Worm (Caenorhabditis elegans): ENCODE data around the gene nspg-7.1.
A peak's percentile ranks its signal among the peaks of the same experiment; 100 is the strongest.

Gene nspg-7.1

ce11 chrIV:9366411-9366810 is 35.8 kb upstream of the nspg-7.1 start, which contains the start of gene pezo-1:
TSS of gene pezo-1 (minus strand) at chrIV:9366511.
- TF ChIP-seq lsy-2 (tag; optimal IDR thresholded peaks at IDR 0.05) = peak; percentile 71
- no peak for TF ChIP-seq sptf-1 (tag; optimal IDR thresholded peaks at IDR 0.05)
- no peak for TF ChIP-seq snpc-4 (tag; optimal IDR thresholded peaks at IDR 0.05)

- TF ChIP-seq nhr-2 (tag; optimal IDR thresholded peaks at IDR 0.05) (no peak), lin-32 (GFP tag; optimal IDR thresholded peaks at IDR 0.05) (no peak), unc-120 (tag; optimal IDR thresholded peaks at IDR 0.05; ENCODE audit: poor library complexity, severe bottlenecking) (no peak), nhr-76 (tag; optimal IDR thresholded peaks at IDR 0.05) (no peak), ceh-83 (GFP tag; optimal IDR thresholded peaks at IDR 0.05) (no peak), ham-2 (GFP tag; optimal IDR thresholded peaks at IDR 0.05) (no peak), ztf-11 (tag; optimal IDR thresholded peaks at IDR 0.05) (no peak), unc-62 (GFP tag; optimal IDR thresholded peaks at IDR 0.05) (no peak), nhr-12 (tag; optimal IDR thresholded peaks at IDR 0.05) (no peak), tbx-8 (GFP tag; optimal IDR thresholded peaks at IDR 0.05) (no peak), cnd-1 (tag; optimal IDR thresholded peaks at IDR 0.05) (no peak), nhr-28 (tag; optimal IDR thresholded peaks at IDR 0.05) (no peak), nhr-237 (tag; optimal IDR thresholded peaks at IDR 0.05) (no peak), lin-13 (tag; optimal IDR thresholded peaks at IDR 0.05) (no peak), mls-2 (tag; optimal IDR thresholded peaks at IDR 0.05) (no peak), sem-2 (GFP tag; optimal IDR thresholded peaks at IDR 0.05) (no peak), elt-1 (tag; optimal IDR thresholded peaks at IDR 0.05; ENCODE audit: borderline replicate concordance, insufficient read depth) (no peak), drap-1 (GFP tag; optimal IDR thresholded peaks at IDR 0.05) (no peak)
Measured at ce11 chrIV:9353728-9354127, 23.1 kb upstream of the nspg-7.1 start.

ce11 chrIV:9343102-9343599 is 12.5 kb upstream of the nspg-7.1 start, which contains the start of gene pigc-1:
TSS of gene pigc-1 (minus strand) at chrIV:9343152.
- no peak for TF ChIP-seq ceh-39 (tag; optimal IDR thresholded peaks at IDR 0.05)
- TF ChIP-seq mab-5 (tag; optimal IDR thresholded peaks at IDR 0.05) = no peak
- TF ChIP-seq cnd-1 (tag; optimal IDR thresholded peaks at IDR 0.05) = no peak
- no peak for TF ChIP-seq drap-1 (GFP tag; optimal IDR thresholded peaks at IDR 0.05)
- no peak for TF ChIP-seq ceh-83 (GFP tag; optimal IDR thresholded peaks at IDR 0.05)
- TF ChIP-seq tbx-8 (GFP tag; optimal IDR thresholded peaks at IDR 0.05) = no peak
- TF ChIP-seq unc-120 (tag; optimal IDR thresholded peaks at IDR 0.05; ENCODE audit: poor library complexity, severe bottlenecking) = no peak
- no peak for TF ChIP-seq hlh-1 (tag; optimal IDR thresholded peaks at IDR 0.05)
- TF ChIP-seq unc-39 (tag; optimal IDR thresholded peaks at IDR 0.05) = no peak

ce11 chrIV:9341591-9341990 is 10.9 kb upstream of the nspg-7.1 start, which contains the start of gene vps-26:
TSS of gene vps-26 (minus strand) at chrIV:9341790.
- TF ChIP-seq ztf-11 (tag; optimal IDR thresholded peaks at IDR 0.05) (no peak), mep-1 (tag; optimal IDR thresholded peaks at IDR 0.05) (peak; percentile 7), lin-32 (GFP tag; optimal IDR thresholded peaks at IDR 0.05) (no peak), sptf-1 (tag; optimal IDR thresholded peaks at IDR 0.05) (no peak), ces-1 (GFP tag; optimal IDR thresholded peaks at IDR 0.05) (peak; percentile 5)

- no peak for TF ChIP-seq nhr-12 (tag; optimal IDR thresholded peaks at IDR 0.05)
- TF ChIP-seq M03D4.4 (tag; optimal IDR thresholded peaks at IDR 0.05) = no peak
- TF ChIP-seq zip-8 (tag; optimal IDR thresholded peaks at IDR 0.05) = no peak
- no peak for TF ChIP-seq mab-5 (tag; optimal IDR thresholded peaks at IDR 0.05)
- no peak for TF ChIP-seq nhr-237 (tag; optimal IDR thresholded peaks at IDR 0.05)
- TF ChIP-seq nhr-28 (tag; optimal IDR thresholded peaks at IDR 0.05) = no peak
- no peak for TF ChIP-seq drap-1 (GFP tag; optimal IDR thresholded peaks at IDR 0.05)
- TF ChIP-seq unc-120 (tag; optimal IDR thresholded peaks at IDR 0.05; ENCODE audit: poor library complexity, severe bottlenecking) = no peak
- TF ChIP-seq elt-1 (tag; optimal IDR thresholded peaks at IDR 0.05; ENCODE audit: borderline replicate concordance, insufficient read depth) = no peak
- no peak for TF ChIP-seq lsy-2 (tag; optimal IDR thresholded peaks at IDR 0.05)
- TF ChIP-seq mls-2 (tag; optimal IDR thresholded peaks at IDR 0.05) = no peak
- no peak for TF ChIP-seq hlh-1 (tag; optimal IDR thresholded peaks at IDR 0.05)
- no peak for TF ChIP-seq nhr-76 (tag; optimal IDR thresholded peaks at IDR 0.05)
- no peak for TF ChIP-seq tbx-8 (GFP tag; optimal IDR thresholded peaks at IDR 0.05)
- no peak for TF ChIP-seq ces-1 (GFP tag; optimal IDR thresholded peaks at IDR 0.05)
- TF ChIP-seq ham-2 (GFP tag; optimal IDR thresholded peaks at IDR 0.05) = no peak
- TF ChIP-seq lin-32 (GFP tag; optimal IDR thresholded peaks at IDR 0.05) = no peak
- TF ChIP-seq bed-3 (GFP tag; optimal IDR thresholded peaks at IDR 0.05) = no peak
- TF ChIP-seq snpc-4 (tag; optimal IDR thresholded peaks at IDR 0.05) = no peak
- TF ChIP-seq ztf-11 (tag; optimal IDR thresholded peaks at IDR 0.05) = no peak
Measured at ce11 chrIV:9339205-9339604, 8.6 kb upstream of the nspg-7.1 start, which contains the start of gene T20D3.6. TSS of gene T20D3.6 (minus strand) at chrIV:9339305.
